Worm (Caenorhabditis elegans) whole organism, L4 larva: Measurements from ENCODE around the gene fbxa-158.
"Not testable (repeated sequence)": the region's sequence is repeated elsewhere in the genome, so short reads cannot be mapped to it uniquely, and the experiment has no call there.

Experiments
- ceh-28 ChIP-seq: fragments of 150-350 bp; optimal IDR thresholded peaks from 2 replicates; lab custom pipeline; 2014; ENCODE audit warnings: missing biosample characterization, missing genetic modification reagents, missing genetic modification characterization
- dpl-1 ChIP-seq: fragments of 150-350 bp; optimal IDR thresholded peaks from 2 replicates; lab custom pipeline; 2014; ENCODE audit warnings: missing biosample characterization, missing genetic modification reagents, missing genetic modification characterization
- fkh-10 ChIP-seq: fragments of 150-350 bp; optimal IDR thresholded peaks from 2 replicates; lab custom pipeline; 2014; ENCODE audit warnings: missing biosample characterization, missing genetic modification reagents, missing genetic modification characterization
- mep-1 ChIP-seq: fragments of 150-350 bp; sonication (generic microtip); optimal IDR thresholded peaks from 3 replicates; lab custom pipeline; 2014; ENCODE audit warnings: missing biosample characterization, missing genetic modification characterization
- nhr-28 ChIP-seq: fragments of 150-350 bp; optimal IDR thresholded peaks from 2 replicates; lab custom pipeline; 2014; ENCODE audit warnings: missing biosample characterization, missing genetic modification characterization
- nhr-6 ChIP-seq: fragments of 150-350 bp; optimal IDR thresholded peaks from 2 replicates; lab custom pipeline; 2014; ENCODE audit warnings: missing biosample characterization, missing genetic modification characterization
- set-16 ChIP-seq: fragments of 200-800 bp; sonication (Bioruptor generic); IDR thresholded peaks from 2 replicates; pipeline ENCODE4 v1.3.6; 2022; ENCODE audit warnings: missing genetic modification reagents, missing genetic modification characterization, missing compliant biosample characterization
- zfp-2 ChIP-seq: sonication (generic microtip); optimal IDR thresholded peaks from 2 replicates; lab custom pipeline; 2016; ENCODE audit warnings: mild to moderate bottlenecking, missing genetic modification characterization, missing compliant biosample characterization
- ztf-11 ChIP-seq: fragments of 150-350 bp; optimal IDR thresholded peaks from 2 replicates; lab custom pipeline; 2014; ENCODE audit warnings: missing biosample characterization, missing genetic modification characterization

DNA sequence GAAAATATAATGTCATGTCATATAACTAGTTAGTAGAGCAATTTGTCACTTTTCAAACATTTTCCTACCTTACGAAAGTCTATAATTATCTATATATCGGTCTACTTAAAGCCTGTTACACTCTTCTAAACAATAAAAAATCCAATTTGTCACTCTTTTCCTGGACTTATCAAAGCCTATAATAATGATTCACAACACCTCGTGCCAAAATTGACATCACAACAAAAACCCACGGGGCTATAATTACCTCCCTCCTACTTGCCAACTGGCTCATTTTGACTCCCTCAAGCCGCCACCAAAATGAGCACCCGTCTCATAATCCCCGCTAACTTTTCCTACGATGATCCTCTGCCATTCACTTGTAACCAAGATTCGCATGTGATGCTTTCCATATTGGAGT lies 15.3 kb upstream of the fbxa-158 start, which contains the start of gene srg-20:
- TF ChIP-seq mep-1; nhr-6 (tag; lab: Kevin White, UChicago); fkh-10; nhr-28 (tag; lab: Kevin White, UChicago); dpl-1 (GFP tag; lab: Kevin White, UChicago); ceh-28 (tag; lab: Kevin White, UChicago); set-16 (GFP tag; lab: Robert Waterston, UW); zfp-2 (tag; lab: Kevin White, UChicago); ztf-11: not testable (repeated sequence)
